Worm (Caenorhabditis elegans): Measurements from ENCODE around the gene Y73B6BL.23.

DNA sequence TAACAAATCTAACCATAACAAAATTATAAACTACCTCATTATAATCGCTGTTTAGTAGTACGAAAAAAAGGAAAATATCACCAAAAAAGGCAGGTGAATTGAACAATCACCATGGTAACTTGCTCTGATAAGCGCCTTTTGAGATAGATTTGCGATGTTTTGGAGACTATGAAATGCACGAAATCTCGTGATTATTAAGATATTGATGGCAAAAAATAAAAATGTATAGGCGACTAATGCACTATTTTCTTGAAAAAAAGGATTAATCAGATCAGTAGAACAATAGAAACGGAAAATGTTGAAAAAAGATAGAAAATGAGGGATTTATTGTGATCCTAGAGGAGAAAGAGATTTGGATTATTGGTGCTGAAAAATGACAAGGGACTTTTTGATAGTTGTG lies 30.3 kb downstream of the Y73B6BL.23 start:
- TF ChIP-seq ceh-36 (tag; optimal IDR thresholded peaks at IDR 0.05) (no peak), flt-1 (GFP tag; IDR thresholded peaks at IDR 0.05) (no peak), tbx-37 (GFP tag; conservative IDR thresholded peaks at IDR 0.05) (no peak), ama-1 (optimal IDR thresholded peaks at IDR 0.05) (no peak), scrt-1 (GFP tag; IDR thresholded peaks at IDR 0.05) (no peak), ets-7 (tag; optimal IDR thresholded peaks at IDR 0.05) (no peak), tbx-11 (GFP tag; IDR thresholded peaks at IDR 0.05) (no peak), tra-4 (tag; optimal IDR thresholded peaks at IDR 0.05) (no peak), pes-1 (GFP tag; IDR thresholded peaks at IDR 0.05) (no peak)
